Fruit fly (Drosophila melanogaster) whole organism, embryonic: ENCODE data around the gene CG17224.

Source experiments
- Antp ChIP-seq: fragments of 200-800 bp; sonication (Bioruptor generic); optimal IDR thresholded peaks from 3 replicates; lab custom pipeline; 2016; ENCODE audit warnings: missing biosample characterization, missing genetic modification characterization
- BEAF-32 ChIP-seq: fragments of 200-800 bp; sonication (Bioruptor generic); optimal IDR thresholded peaks from 3 replicates; lab custom pipeline; 2017; ENCODE audit warnings: missing biosample characterization, missing genetic modification characterization, mild to moderate bottlenecking, moderate library complexity, missing genetic modification reagents
- CG10321 ChIP-seq: fragments of 200-800 bp; sonication (Bioruptor generic); IDR thresholded peaks from 2 replicates; pipeline ENCODE4 v1.3.6; 2022; ENCODE audit warnings: missing biosample characterization, missing genetic modification characterization
- CG11247 ChIP-seq: fragments of 200-800 bp; sonication (Bioruptor generic); IDR thresholded peaks from 2 replicates; pipeline ENCODE4 v1.3.6; 2022; ENCODE audit warnings: missing biosample characterization, missing genetic modification characterization
- CG11398 ChIP-seq: fragments of 200-800 bp; sonication (Bioruptor generic); optimal IDR thresholded peaks from 2 replicates; lab custom pipeline; 2016; ENCODE audit warnings: missing biosample characterization, missing genetic modification characterization
- CG11723 ChIP-seq: fragments of 200-800 bp; sonication (Bioruptor generic); optimal IDR thresholded peaks from 2 replicates; lab custom pipeline; 2017; ENCODE audit warnings: missing biosample characterization, mild to moderate bottlenecking, missing genetic modification characterization
- CG12104 ChIP-seq: fragments of 200-800 bp; sonication (Bioruptor generic); optimal IDR thresholded peaks from 3 replicates; lab custom pipeline; 2016; ENCODE audit warnings: missing biosample characterization, missing genetic modification characterization
- CG12391 ChIP-seq: fragments of 200-800 bp; sonication (Bioruptor generic); optimal IDR thresholded peaks from 3 replicates; lab custom pipeline; 2018; ENCODE audit warnings: missing biosample characterization, mild to moderate bottlenecking, missing genetic modification characterization, moderate library complexity
- CG13775 ChIP-seq: fragments of 200-800 bp; sonication (Bioruptor generic); optimal IDR thresholded peaks from 3 replicates; lab custom pipeline; 2017; ENCODE audit warnings: missing biosample characterization, mild to moderate bottlenecking, missing genetic modification characterization
- CG15269 ChIP-seq: fragments of 200-800 bp; sonication (Bioruptor generic); optimal IDR thresholded peaks from 2 replicates; lab custom pipeline; 2018; ENCODE audit warnings: missing biosample characterization, mild to moderate bottlenecking, missing genetic modification characterization, moderate library complexity
- CG15601 ChIP-seq: fragments of 200-800 bp; sonication (Bioruptor generic); optimal IDR thresholded peaks from 3 replicates; lab custom pipeline; 2019; ENCODE audit warnings: missing biosample characterization, mild to moderate bottlenecking, missing genetic modification characterization, moderate library complexity
- CG1647 ChIP-seq: fragments of 200-800 bp; sonication (Bioruptor generic); optimal IDR thresholded peaks from 3 replicates; lab custom pipeline; 2016; ENCODE audit warnings: missing biosample characterization, missing genetic modification characterization
- CG17186 ChIP-seq: fragments of 200-800 bp; sonication (Bioruptor generic); optimal IDR thresholded peaks from 3 replicates; lab custom pipeline; 2017; ENCODE audit warnings: missing biosample characterization, missing genetic modification reagents, missing genetic modification characterization
- CG17568 ChIP-seq: fragments of 200-800 bp; sonication (Bioruptor generic); optimal IDR thresholded peaks from 2 replicates; lab custom pipeline; 2018; ENCODE audit warnings: missing biosample characterization, mild to moderate bottlenecking, missing genetic modification characterization, moderate library complexity
- CG1792 ChIP-seq: fragments of 200-800 bp; sonication (Bioruptor generic); optimal IDR thresholded peaks from 2 replicates; lab custom pipeline; 2016; ENCODE audit warnings: missing biosample characterization, missing genetic modification characterization
- CG18599 ChIP-seq: fragments of 200-800 bp; sonication (Bioruptor generic); optimal IDR thresholded peaks from 3 replicates; lab custom pipeline; 2017; ENCODE audit warnings: missing biosample characterization, missing genetic modification characterization, mild to moderate bottlenecking, moderate library complexity, missing genetic modification reagents
- CG2712 ChIP-seq: fragments of 200-800 bp; optimal IDR thresholded peaks from 3 replicates; lab custom pipeline; 2019; ENCODE audit warnings: missing biosample characterization, mild to moderate bottlenecking, missing genetic modification characterization, moderate library complexity
- CG2875 ChIP-seq: fragments of 200-800 bp; sonication (Bioruptor generic); optimal IDR thresholded peaks from 2 replicates; lab custom pipeline; 2017; ENCODE audit warnings: missing biosample characterization, mild to moderate bottlenecking, missing genetic modification characterization, missing genetic modification reagents
- CG4328 ChIP-seq: fragments of 200-800 bp; sonication (Bioruptor generic); optimal IDR thresholded peaks from 3 replicates; lab custom pipeline; 2017; ENCODE audit warnings: missing biosample characterization, missing genetic modification reagents, missing genetic modification characterization
- Dip2 ChIP-seq: fragments of 200-800 bp; sonication (Bioruptor generic); IDR thresholded peaks from 2 replicates; pipeline ENCODE4 v1.3.6; 2022; ENCODE audit warnings: missing biosample characterization, missing genetic modification characterization
- Dll ChIP-seq: fragments of 200-800 bp; sonication (Bioruptor generic); IDR thresholded peaks from 4 replicates; pipeline ENCODE4 v1.3.6; 2022; ENCODE audit warnings: missing biosample characterization, missing genetic modification characterization; ENCODE audit not compliant: partially characterized antibody
- Dp ChIP-seq: fragments of 200-800 bp; sonication (Bioruptor generic); optimal IDR thresholded peaks from 2 replicates; lab custom pipeline; 2018; ENCODE audit warnings: missing biosample characterization, mild to moderate bottlenecking, missing genetic modification characterization, moderate library complexity
- Fer2 ChIP-seq: fragments of 200-800 bp; sonication (Bioruptor generic); optimal IDR thresholded peaks from 2 replicates; lab custom pipeline; 2018; ENCODE audit warnings: missing biosample characterization, mild to moderate bottlenecking, missing genetic modification characterization, moderate library complexity
- HLH4C ChIP-seq: fragments of 200-800 bp; sonication (Bioruptor generic); IDR thresholded peaks from 3 replicates; pipeline ENCODE4 v1.3.6; 2022; ENCODE audit warnings: missing biosample characterization, missing genetic modification characterization; ENCODE audit not compliant: partially characterized antibody
- MESR4 ChIP-seq: fragments of 200-800 bp; sonication (Bioruptor generic); optimal IDR thresholded peaks from 2 replicates; lab custom pipeline; 2018; ENCODE audit warnings: missing biosample characterization, mild to moderate bottlenecking, missing genetic modification characterization, moderate library complexity
- Mad ChIP-seq: fragments of 200-800 bp; sonication (Bioruptor generic); optimal IDR thresholded peaks from 2 replicates; lab custom pipeline; 2016; ENCODE audit warnings: missing biosample characterization, missing genetic modification characterization
- Med ChIP-seq: fragments of 200-800 bp; sonication (Bioruptor generic); peaks from one replicate; lab custom pipeline; 2016; ENCODE audit warnings: missing biosample characterization, missing genetic modification characterization, mild to moderate bottlenecking, inconsistent platforms, moderate library complexity
- NC2α ChIP-seq: fragments of 200-800 bp; sonication (Bioruptor generic); optimal IDR thresholded peaks from 2 replicates; lab custom pipeline; 2016; ENCODE audit warnings: missing biosample characterization, missing genetic modification characterization
- Pdp1 ChIP-seq, 2 experiments: fragments of 200-800 bp; sonication (Bioruptor generic); optimal IDR thresholded peaks; 3 replicates each; lab custom pipeline; 2016; ENCODE audit warnings: missing biosample characterization in 2 of 2, missing genetic modification characterization in 2 of 2, mild to moderate bottlenecking in 1 of 2, moderate library complexity in 1 of 2
- Ravus ChIP-seq: fragments of 200-800 bp; sonication (Bioruptor generic); IDR thresholded peaks from 2 replicates; pipeline ENCODE4 v1.3.6; 2022; ENCODE audit warnings: missing biosample characterization, missing genetic modification characterization
- Sry-δ ChIP-seq: fragments of 200-800 bp; sonication (Bioruptor generic); optimal IDR thresholded peaks from 2 replicates; lab custom pipeline; 2016; ENCODE audit warnings: missing biosample characterization, missing genetic modification characterization
- aop ChIP-seq: fragments of 200-800 bp; sonication (Bioruptor generic); IDR thresholded peaks from 2 replicates; pipeline ENCODE4 v1.3.6; 2022; ENCODE audit warnings: missing biosample characterization, missing genetic modification characterization
- bigmax ChIP-seq: fragments of 200-800 bp; sonication (Bioruptor generic); optimal IDR thresholded peaks from 2 replicates; lab custom pipeline; 2018; ENCODE audit warnings: missing biosample characterization, mild to moderate bottlenecking, missing genetic modification characterization
- fd96Cb ChIP-seq: fragments of 200-800 bp; sonication (Bioruptor generic); optimal IDR thresholded peaks from 2 replicates; lab custom pipeline; 2018; ENCODE audit warnings: missing biosample characterization, mild to moderate bottlenecking, missing genetic modification characterization, moderate library complexity
- hkb ChIP-seq, 2 experiments: fragments of 200-800 bp in 1 of 2; fragments of >200 bp in 1 of 2; sonication (Bioruptor generic) in 1 of 2; IDR thresholded peaks in 1 of 2; optimal IDR thresholded peaks in 1 of 2; 2 replicates each; pipeline versions ENCODE4 v1.3.6 to Lab custom; 2017 to 2022; ENCODE audit warnings: missing biosample characterization in 1 of 2, missing genetic modification characterization in 1 of 2
- jigr1 ChIP-seq: fragments of 200-800 bp; sonication (Bioruptor generic); IDR thresholded peaks from 3 replicates; pipeline ENCODE4 v1.3.6; 2022; ENCODE audit warnings: missing biosample characterization, missing genetic modification characterization
- klu ChIP-seq: fragments of 200-800 bp; sonication (Bioruptor generic); IDR thresholded peaks from 2 replicates; pipeline ENCODE4 v1.3.6; 2022; ENCODE audit warnings: missing biosample characterization, missing genetic modification characterization
- maf-S ChIP-seq: fragments of 200-800 bp; sonication (Bioruptor generic); optimal IDR thresholded peaks from 2 replicates; lab custom pipeline; 2016; ENCODE audit warnings: missing biosample characterization, missing genetic modification characterization
- mirr ChIP-seq: fragments of 200-800 bp; sonication (Bioruptor generic); optimal IDR thresholded peaks from 3 replicates; lab custom pipeline; 2018; ENCODE audit warnings: missing biosample characterization, mild to moderate bottlenecking, missing genetic modification characterization
- otp ChIP-seq: fragments of 200-800 bp; sonication (Bioruptor generic); IDR thresholded peaks from 3 replicates; pipeline ENCODE4, ENCODE4 v1.3.6; 2022; ENCODE audit warnings: missing biosample characterization, missing genetic modification characterization
- p53 ChIP-seq: fragments of 200-800 bp; sonication (Bioruptor generic); optimal IDR thresholded peaks from 2 replicates; lab custom pipeline; 2016; ENCODE audit warnings: missing biosample characterization, missing genetic modification characterization
- pfk ChIP-seq: fragments of 200-800 bp; sonication (Bioruptor generic); optimal IDR thresholded peaks from 2 replicates; lab custom pipeline; 2018; ENCODE audit warnings: missing biosample characterization, mild to moderate bottlenecking, missing genetic modification characterization, moderate library complexity
- run ChIP-seq: fragments of 200-800 bp; sonication (Bioruptor generic); optimal IDR thresholded peaks from 3 replicates; lab custom pipeline; 2018; ENCODE audit warnings: missing biosample characterization, mild to moderate bottlenecking, missing genetic modification characterization
- slbo ChIP-seq: fragments of 200-800 bp; sonication (Bioruptor generic); IDR thresholded peaks from 2 replicates; pipeline ENCODE4 v1.3.6; 2022; ENCODE audit warnings: missing biosample characterization, missing genetic modification characterization
- unpg ChIP-seq: fragments of 200-800 bp; sonication (Bioruptor generic); optimal IDR thresholded peaks from 3 replicates; lab custom pipeline; 2018; ENCODE audit warnings: missing biosample characterization, mild to moderate bottlenecking, missing genetic modification characterization, moderate library complexity
- vnd ChIP-seq: fragments of 200-800 bp; sonication (Bioruptor generic); IDR thresholded peaks from 3 replicates; pipeline ENCODE4 v1.3.6; 2022; ENCODE audit warnings: missing biosample characterization, missing genetic modification characterization; ENCODE audit not compliant: partially characterized antibody
- zen ChIP-seq: fragments of 200-800 bp; sonication (Bioruptor generic); optimal IDR thresholded peaks from 3 replicates; lab custom pipeline; 2018; ENCODE audit warnings: missing biosample characterization, mild to moderate bottlenecking, missing genetic modification characterization, moderate library complexity

Gene CG17224

DNA sequence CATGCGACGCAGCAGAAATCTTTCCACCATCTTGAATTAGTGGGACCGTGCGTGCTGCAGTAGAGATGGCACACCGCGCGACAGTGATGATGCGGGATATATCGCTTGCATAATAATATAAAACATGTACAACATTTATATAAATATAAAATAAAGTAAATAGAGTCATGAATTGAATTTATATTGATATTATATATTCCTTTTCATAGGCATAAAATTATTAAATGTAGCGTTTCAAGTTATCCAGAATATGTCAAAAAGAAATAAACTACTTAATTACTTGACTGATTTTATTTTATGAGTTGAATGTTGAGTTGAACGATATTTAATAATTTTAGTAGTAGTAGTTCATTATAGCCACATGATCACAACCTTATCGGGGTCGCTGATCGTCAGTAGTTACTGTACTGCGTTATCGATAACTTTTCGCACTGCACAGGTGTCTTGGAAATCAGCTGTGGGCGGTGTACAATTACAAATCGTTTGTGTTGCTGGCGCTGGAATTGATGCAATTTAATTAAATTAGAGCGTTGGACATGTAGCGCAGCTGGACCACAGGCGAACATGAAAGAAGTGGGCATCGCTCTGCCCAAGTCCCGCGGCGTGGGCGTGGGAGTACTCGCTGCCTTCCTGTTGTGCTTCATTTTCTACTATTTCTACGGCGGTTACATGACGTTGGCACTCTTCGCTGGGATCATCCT is 30.3 kb downstream of the CG17224 start, which contains the start of the genes Chd1 and Bem46 (continued):
- peak; percentile 15 for TF ChIP-seq mirr (GFP tag; lab: Kevin White, UChicago)
- TF ChIP-seq CG4328 (GFP tag; lab: Kevin White, UChicago) = peak; percentile 81
- TF ChIP-seq Dip2 (GFP tag; lab: Robert Waterston, UW) = no peak
- TF ChIP-seq NC2α (GFP tag; lab: Kevin White, UChicago) = no peak
- peak; percentile 61 for TF ChIP-seq maf-S (GFP tag; lab: Kevin White, UChicago)
- TF ChIP-seq zen = peak; percentile 83
- TF ChIP-seq CG11398 (GFP tag; lab: Kevin White, UChicago) = no peak
- TF ChIP-seq slbo (GFP tag; lab: Robert Waterston, UW) = peak; percentile 93
- TF ChIP-seq bigmax (GFP tag; lab: Kevin White, UChicago) = no peak
- TF ChIP-seq p53 = no peak
- peak; percentile 38 for TF ChIP-seq CG1792
- no peak for TF ChIP-seq CG15601
- TF ChIP-seq Med (GFP tag; lab: Kevin White, UChicago) = peak; percentile 93
- no peak for TF ChIP-seq vnd (GFP tag; lab: Robert Waterston, UW)
- TF ChIP-seq CG11723 (GFP tag; lab: Kevin White, UChicago) = no peak
- peak; percentile 87 for TF ChIP-seq CG15269 (tag; lab: Kevin White, UChicago)
- TF ChIP-seq Sry-δ (GFP tag; lab: Kevin White, UChicago) = peak; percentile 54
- TF ChIP-seq CG11247 (GFP tag; lab: Robert Waterston, UW) = peak; percentile 71; the same call in 1 of the 2 replicates
- TF ChIP-seq aop = peak; percentile 53; the same call in 1 of the 2 replicates
- no peak for TF ChIP-seq HLH4C
- TF ChIP-seq jigr1 = no peak; the same call in none of the 3 replicates
- TF ChIP-seq CG10321 (GFP tag; lab: Robert Waterston, UW) = peak; percentile 33; the same call in 1 of the 2 replicates
- peak; percentile 26 for TF ChIP-seq run (tag; lab: Kevin White, UChicago)
- TF ChIP-seq Ravus (GFP tag; lab: Robert Waterston, UW) = peak; percentile 25
- peak; percentile 87 for TF ChIP-seq klu (GFP tag; lab: Robert Waterston, UW)
- TF ChIP-seq, all 482 proteins: peak for 353

DNA sequence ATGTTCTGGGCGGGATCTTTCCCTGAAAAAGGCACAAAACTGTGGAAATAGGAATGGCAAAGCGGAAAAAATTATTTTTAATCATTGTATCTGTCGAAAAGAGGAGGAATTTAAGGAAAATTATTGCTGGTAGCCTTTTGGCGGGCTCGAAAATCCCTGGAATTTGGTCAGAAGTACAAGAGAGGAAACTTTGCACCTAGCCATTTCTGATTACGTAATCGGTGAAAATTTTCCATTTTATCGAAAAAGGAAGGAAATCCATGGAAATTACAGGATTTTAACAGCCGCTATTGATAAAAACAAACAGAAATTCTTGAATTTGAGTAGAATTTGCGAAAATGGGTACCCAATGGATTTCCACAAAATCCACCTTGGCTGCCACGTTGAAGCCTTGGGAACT is 31.3 kb downstream of the CG17224 start:
- TF ChIP-seq Pdp1 (GFP tag; optimal IDR thresholded peaks at IDR 0.05; lab: Kevin White, UChicago) (peak in 1 of 2 experiments; percentile 92), Fer2 (tag; lab: Kevin White, UChicago) (no peak), CG18599 (GFP tag; lab: Kevin White, UChicago) (no peak)

DNA sequence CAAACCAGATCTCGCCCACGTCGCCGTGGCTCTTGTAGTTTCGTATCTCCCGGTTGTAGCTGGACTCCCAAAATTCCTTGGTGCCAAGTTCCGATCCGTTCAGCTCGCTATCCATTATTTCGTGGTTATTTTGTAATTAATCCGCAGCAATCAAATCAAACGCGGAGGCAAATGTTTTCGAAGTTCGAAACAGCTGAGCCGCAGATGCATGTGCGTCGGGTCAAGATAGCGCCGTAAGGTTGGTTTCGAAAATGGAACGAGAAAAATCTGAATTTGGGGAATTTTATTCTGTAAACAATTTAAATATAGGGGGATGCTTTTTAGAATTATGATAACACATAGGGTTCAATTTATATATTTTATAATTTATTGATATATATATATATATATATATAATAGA is 39.0 kb downstream of the CG17224 start, which contains the start of gene CG9643:
Gene CG9643, minus strand, starts transcription at position 198 of the 400 bp plus-strand sequence.
- peak; percentile 74 for TF ChIP-seq CG17186 (GFP tag; lab: Kevin White, UChicago)
- no peak for TF ChIP-seq CG2875 (GFP tag; lab: Kevin White, UChicago)
- no peak for TF ChIP-seq CG2712 (tag; lab: Kevin White, UChicago)
- TF ChIP-seq CG17568 (GFP tag; lab: Kevin White, UChicago) = no peak
- peak; percentile 7 for TF ChIP-seq CG13775 (GFP tag; lab: Kevin White, UChicago)
- TF ChIP-seq fd96Cb (tag; lab: Kevin White, UChicago) = no peak
- TF ChIP-seq MESR4 = peak; percentile 61
- TF ChIP-seq Antp (GFP tag; lab: Kevin White, UChicago) = no peak
- peak; percentile 73 for TF ChIP-seq Dp (GFP tag; lab: Kevin White, UChicago)
- peak; percentile 98 for TF ChIP-seq pfk
- no peak for TF ChIP-seq CG12391
- no peak for TF ChIP-seq CG1647 (GFP tag; lab: Kevin White, UChicago)
- no peak for TF ChIP-seq unpg (GFP tag; lab: Kevin White, UChicago)
- no peak for TF ChIP-seq CG12104 (GFP tag; lab: Kevin White, UChicago)
- TF ChIP-seq otp (GFP tag; lab: Robert Waterston, UW) = no peak
- TF ChIP-seq Dll (GFP tag; lab: Robert Waterston, UW) = 0 out of 4 replicates have a peak, but pooled peaks have one; percentile 43
- no peak for TF ChIP-seq Mad (GFP tag; lab: Kevin White, UChicago)
- peak; percentile 19 for TF ChIP-seq BEAF-32 (GFP tag; lab: Kevin White, UChicago)
- no peak for TF ChIP-seq hkb (optimal IDR thresholded peaks at IDR 0.05; lab: Kevin White, UChicago)
- TF ChIP-seq hkb (GFP tag; IDR thresholded peaks at IDR 0.05; lab: Robert Waterston, UW) = no peak
